Fruit fly (Drosophila melanogaster) whole organism, embryonic: Measurements from ENCODE around the gene RpS28a.

Experiments
- Atf-2 ChIP-seq: fragments of 200-800 bp; sonication (Bioruptor generic); optimal IDR thresholded peaks from 2 replicates; lab custom pipeline; 2016; ENCODE audit warnings: missing biosample characterization, missing genetic modification characterization
- Bgb ChIP-seq: fragments of 200-800 bp; sonication (Bioruptor generic); IDR thresholded peaks from 2 replicates; pipeline ENCODE4 v1.3.6; 2022; ENCODE audit warnings: missing biosample characterization, missing genetic modification characterization; ENCODE audit not compliant: partially characterized antibody
- CG10147 ChIP-seq: fragments of 200-800 bp; sonication (Bioruptor generic); optimal IDR thresholded peaks from 2 replicates; lab custom pipeline; 2019; ENCODE audit warnings: missing biosample characterization, mild to moderate bottlenecking, missing genetic modification characterization, moderate library complexity
- CG10274 ChIP-seq: fragments of 200-800 bp; sonication (Bioruptor generic); optimal IDR thresholded peaks from 3 replicates; lab custom pipeline; 2017; ENCODE audit warnings: missing biosample characterization, mild to moderate bottlenecking, missing genetic modification characterization
- CG10543 ChIP-seq: fragments of 200-800 bp; sonication (Bioruptor generic); optimal IDR thresholded peaks from 3 replicates; lab custom pipeline; 2017; ENCODE audit warnings: missing biosample characterization, mild to moderate bottlenecking, missing genetic modification characterization, moderate library complexity
- CG14441 ChIP-seq: fragments of 200-800 bp; sonication (Bioruptor generic); IDR thresholded peaks from 2 replicates; pipeline ENCODE4 v1.3.6; 2022; ENCODE audit warnings: missing biosample characterization, missing genetic modification characterization
- CG14965 ChIP-seq: fragments of 200-800 bp; sonication (Bioruptor generic); optimal IDR thresholded peaks from 2 replicates; lab custom pipeline; 2016; ENCODE audit warnings: missing biosample characterization, missing genetic modification characterization, borderline replicate concordance
- CG15011 ChIP-seq: fragments of 200-800 bp; sonication (Bioruptor generic); optimal IDR thresholded peaks from 3 replicates; lab custom pipeline; 2018; ENCODE audit warnings: missing biosample characterization, mild to moderate bottlenecking, missing genetic modification characterization
- CG1529 ChIP-seq: fragments of 200-800 bp; sonication (Bioruptor generic); optimal IDR thresholded peaks from 3 replicates; lab custom pipeline; 2018; ENCODE audit warnings: missing biosample characterization, missing genetic modification characterization
- CG15514 ChIP-seq: fragments of 200-800 bp; sonication (Bioruptor generic); optimal IDR thresholded peaks from 3 replicates; lab custom pipeline; 2017; ENCODE audit warnings: missing biosample characterization, missing genetic modification characterization, mild to moderate bottlenecking, moderate library complexity, missing genetic modification reagents
- CG16813 ChIP-seq: fragments of 200-800 bp; sonication (Bioruptor generic); IDR thresholded peaks from 3 replicates; pipeline ENCODE4 v1.3.6; 2022; ENCODE audit warnings: missing biosample characterization, missing genetic modification characterization; ENCODE audit not compliant: partially characterized antibody
- CG17829 ChIP-seq: fragments of 200-800 bp; optimal IDR thresholded peaks from 2 replicates; lab custom pipeline; 2019; ENCODE audit warnings: missing biosample characterization, mild to moderate bottlenecking, missing genetic modification characterization, moderate library complexity
- CG1832 ChIP-seq: fragments of 200-800 bp; sonication (Bioruptor generic); optimal IDR thresholded peaks from 2 replicates; lab custom pipeline; 2017; ENCODE audit warnings: missing biosample characterization, mild to moderate bottlenecking, missing genetic modification characterization, inconsistent platforms
- CG3163 ChIP-seq: fragments of 200-800 bp; sonication (Bioruptor generic); optimal IDR thresholded peaks from 3 replicates; lab custom pipeline; 2016; ENCODE audit warnings: missing biosample characterization, missing genetic modification characterization
- CG3838 ChIP-seq: fragments of 200-800 bp; sonication (Bioruptor generic); optimal IDR thresholded peaks from 3 replicates; lab custom pipeline; 2016; ENCODE audit warnings: missing biosample characterization, missing genetic modification characterization
- CG42726 ChIP-seq: fragments of 200-800 bp; sonication (Bioruptor generic); IDR thresholded peaks from 2 replicates; pipeline ENCODE4 v1.3.6; 2022; ENCODE audit warnings: missing biosample characterization, missing genetic modification characterization; ENCODE audit not compliant: partially characterized antibody
- CG4360 ChIP-seq: fragments of 200-800 bp; sonication (Bioruptor generic); IDR thresholded peaks from 2 replicates; pipeline ENCODE4 v1.3.6; 2022; ENCODE audit warnings: missing biosample characterization, missing genetic modification characterization
- CG5953 ChIP-seq: fragments of 200-800 bp; sonication (Bioruptor generic); IDR thresholded peaks from 2 replicates; pipeline ENCODE4 v1.3.6; 2022; ENCODE audit warnings: missing biosample characterization, missing genetic modification characterization
- CG6854 ChIP-seq: fragments of 200-800 bp; sonication (Bioruptor generic); optimal IDR thresholded peaks from 3 replicates; lab custom pipeline; 2017; ENCODE audit warnings: missing biosample characterization, mild to moderate bottlenecking, missing genetic modification characterization
- CG7839 ChIP-seq: fragments of 200-800 bp; sonication (Bioruptor generic); optimal IDR thresholded peaks from 3 replicates; lab custom pipeline; 2018; ENCODE audit warnings: missing biosample characterization, mild to moderate bottlenecking, missing genetic modification characterization, moderate library complexity
- CG8089 ChIP-seq: fragments of 200-800 bp; sonication (Bioruptor generic); optimal IDR thresholded peaks from 3 replicates; lab custom pipeline; 2016; ENCODE audit warnings: missing biosample characterization, missing genetic modification characterization
- CG8359 ChIP-seq: fragments of 200-800 bp; sonication (Bioruptor generic); optimal IDR thresholded peaks from 2 replicates; lab custom pipeline; 2017; ENCODE audit warnings: missing biosample characterization, mild to moderate bottlenecking, missing genetic modification characterization, borderline replicate concordance
- CG9876 ChIP-seq: fragments of 200-800 bp; sonication (Bioruptor generic); optimal IDR thresholded peaks from 2 replicates; lab custom pipeline; 2016; ENCODE audit warnings: missing biosample characterization, missing genetic modification characterization
- Dip2 ChIP-seq: fragments of 200-800 bp; sonication (Bioruptor generic); IDR thresholded peaks from 2 replicates; pipeline ENCODE4 v1.3.6; 2022; ENCODE audit warnings: missing biosample characterization, missing genetic modification characterization
- Fer3 ChIP-seq: fragments of 200-800 bp; sonication (Bioruptor generic); optimal IDR thresholded peaks from 2 replicates; lab custom pipeline; 2018; ENCODE audit warnings: missing biosample characterization, mild to moderate bottlenecking, missing genetic modification characterization, moderate library complexity
- Gug ChIP-seq: fragments of 200-800 bp; sonication (Bioruptor generic); IDR thresholded peaks from 4 replicates; pipeline ENCODE4 v1.3.6; 2022; ENCODE audit warnings: missing biosample characterization, missing genetic modification characterization
- HmgD ChIP-seq: fragments of 200-800 bp; sonication (Bioruptor generic); optimal IDR thresholded peaks from 3 replicates; lab custom pipeline; 2016; ENCODE audit warnings: missing biosample characterization, missing genetic modification characterization
- Hr3 ChIP-seq: fragments of 200-800 bp; sonication (Bioruptor generic); optimal IDR thresholded peaks from 3 replicates; lab custom pipeline; 2016; ENCODE audit warnings: missing biosample characterization, missing genetic modification characterization
- Hsf ChIP-seq: fragments of 200-800 bp; sonication (Bioruptor generic); optimal IDR thresholded peaks from 3 replicates; lab custom pipeline; 2016; ENCODE audit warnings: missing biosample characterization, missing genetic modification characterization
- Lpt ChIP-seq: fragments of >200 bp; optimal IDR thresholded peaks from 2 replicates; lab custom pipeline; 2018; ENCODE audit warnings: missing biosample characterization, missing genetic modification characterization
- Med ChIP-seq: fragments of 200-800 bp; sonication (Bioruptor generic); peaks from one replicate; lab custom pipeline; 2016; ENCODE audit warnings: missing biosample characterization, missing genetic modification characterization, mild to moderate bottlenecking, inconsistent platforms, moderate library complexity
- NC2α ChIP-seq: fragments of 200-800 bp; sonication (Bioruptor generic); optimal IDR thresholded peaks from 2 replicates; lab custom pipeline; 2016; ENCODE audit warnings: missing biosample characterization, missing genetic modification characterization
- Nf-YB ChIP-seq: fragments of 200-800 bp; sonication (Bioruptor generic); optimal IDR thresholded peaks from 3 replicates; lab custom pipeline; 2019; ENCODE audit warnings: missing biosample characterization, mild to moderate bottlenecking, missing genetic modification characterization, moderate library complexity
- Ptx1 ChIP-seq: fragments of 200-800 bp; sonication (Bioruptor generic); IDR thresholded peaks from 2 replicates; pipeline ENCODE4 v1.3.6; 2022; ENCODE audit warnings: missing biosample characterization, missing genetic modification characterization
- Vsx1 ChIP-seq: fragments of 200-800 bp; sonication (Bioruptor generic); optimal IDR thresholded peaks from 2 replicates; lab custom pipeline; 2017; ENCODE audit warnings: missing biosample characterization, mild to moderate bottlenecking, missing genetic modification characterization, missing genetic modification reagents
- abd-A ChIP-seq: fragments of 200-800 bp; sonication (Bioruptor generic); optimal IDR thresholded peaks from 3 replicates; lab custom pipeline; 2019; ENCODE audit warnings: missing biosample characterization, mild to moderate bottlenecking, missing genetic modification characterization, moderate library complexity
- cato ChIP-seq: fragments of 200-800 bp; sonication (Bioruptor generic); optimal IDR thresholded peaks from 2 replicates; lab custom pipeline; 2016; ENCODE audit warnings: missing biosample characterization, missing genetic modification characterization, borderline replicate concordance
- chif ChIP-seq, 2 experiments: fragments of 200-800 bp; sonication (Bioruptor generic); optimal IDR thresholded peaks; 3 replicates each; lab custom pipeline; 2016; ENCODE audit warnings: missing biosample characterization in 2 of 2, missing genetic modification characterization in 2 of 2
- chinmo ChIP-seq: fragments of 200-800 bp; sonication (Bioruptor generic); IDR thresholded peaks from 4 replicates; pipeline ENCODE4 v1.3.6; 2022; ENCODE audit warnings: missing biosample characterization, missing genetic modification characterization; ENCODE audit not compliant: partially characterized antibody
- dmrt99B ChIP-seq: fragments of 200-800 bp; sonication (Bioruptor generic); optimal IDR thresholded peaks from 2 replicates; lab custom pipeline; 2018; ENCODE audit warnings: missing biosample characterization, mild to moderate bottlenecking, missing genetic modification characterization, moderate library complexity
- dysf ChIP-seq: fragments of 200-800 bp; sonication (Bioruptor generic); IDR thresholded peaks from 3 replicates; pipeline ENCODE4 v1.3.6; 2022; ENCODE audit warnings: missing biosample characterization, missing genetic modification characterization
- fd96Cb ChIP-seq: fragments of 200-800 bp; sonication (Bioruptor generic); optimal IDR thresholded peaks from 2 replicates; lab custom pipeline; 2018; ENCODE audit warnings: missing biosample characterization, mild to moderate bottlenecking, missing genetic modification characterization, moderate library complexity
- gro ChIP-seq: fragments of 200-800 bp; sonication (Bioruptor generic); optimal IDR thresholded peaks from 2 replicates; lab custom pipeline; 2016; ENCODE audit warnings: missing biosample characterization, missing genetic modification characterization
- jumu ChIP-seq: fragments of 200-800 bp; sonication (Bioruptor generic); optimal IDR thresholded peaks from 3 replicates; lab custom pipeline; 2016; ENCODE audit warnings: missing biosample characterization, missing genetic modification characterization
- kay ChIP-seq: fragments of 200-800 bp; sonication (Bioruptor generic); optimal IDR thresholded peaks from 2 replicates; lab custom pipeline; 2016; ENCODE audit warnings: missing biosample characterization, missing genetic modification characterization
- nmo ChIP-seq: fragments of 200-800 bp; sonication (Bioruptor generic); optimal IDR thresholded peaks from 2 replicates; lab custom pipeline; 2018; ENCODE audit warnings: missing biosample characterization, mild to moderate bottlenecking, missing genetic modification characterization, moderate library complexity
- pb ChIP-seq: fragments of 200-800 bp; sonication (Bioruptor generic); optimal IDR thresholded peaks from 3 replicates; lab custom pipeline; 2016; ENCODE audit warnings: missing biosample characterization, missing genetic modification characterization
- sd ChIP-seq: fragments of 200-800 bp; sonication (Bioruptor generic); optimal IDR thresholded peaks from 3 replicates; lab custom pipeline; 2018; ENCODE audit warnings: missing biosample characterization, mild to moderate bottlenecking, missing genetic modification characterization, moderate library complexity
- seq ChIP-seq: fragments of 200-800 bp; sonication (Bioruptor generic); IDR thresholded peaks from 2 replicates; pipeline ENCODE4 v1.3.6; 2022; ENCODE audit warnings: missing biosample characterization, missing genetic modification characterization
- vfl ChIP-seq: fragments of 200-800 bp; sonication (Bioruptor generic); optimal IDR thresholded peaks from 2 replicates; lab custom pipeline; 2016; ENCODE audit warnings: missing biosample characterization, missing genetic modification characterization

Gene RpS28a

dm6 chr3R:30060451-30061153, 38.2 kb upstream of the RpS28a start (continued):
- TF ChIP-seq CG9876 (GFP tag; lab: Kevin White, UChicago): no peak
- TF ChIP-seq Med (GFP tag; lab: Kevin White, UChicago): no peak
- TF ChIP-seq fd96Cb (tag; lab: Kevin White, UChicago): no peak
- TF ChIP-seq kay (GFP tag; lab: Kevin White, UChicago): no peak
- no peak for TF ChIP-seq CG3838 (GFP tag; lab: Kevin White, UChicago)
- TF ChIP-seq vfl: no peak
- no peak for TF ChIP-seq CG15011 (GFP tag; lab: Kevin White, UChicago)
- no peak for TF ChIP-seq Hsf (GFP tag; lab: Kevin White, UChicago)
- TF ChIP-seq HmgD (GFP tag; lab: Kevin White, UChicago): no peak
- no peak for TF ChIP-seq CG17829
- TF ChIP-seq CG10147: no peak
- TF ChIP-seq CG6854 (GFP tag; lab: Kevin White, UChicago): no peak
- TF ChIP-seq chinmo (GFP tag; lab: Robert Waterston, UW): peak; percentile 96
- TF ChIP-seq CG14441 (GFP tag; lab: Robert Waterston, UW): no peak
- no peak for TF ChIP-seq CG5953 (GFP tag; lab: Robert Waterston, UW)
- TF ChIP-seq sd: peak; percentile 83
- no peak for TF ChIP-seq CG8089 (GFP tag; lab: Kevin White, UChicago)
- TF ChIP-seq dmrt99B (tag; lab: Kevin White, UChicago): no peak
- no peak for TF ChIP-seq jumu (GFP tag; lab: Kevin White, UChicago)
- no peak for TF ChIP-seq pb (GFP tag; lab: Kevin White, UChicago)
- no peak for TF ChIP-seq CG7839 (tag; lab: Kevin White, UChicago)
- no peak for TF ChIP-seq CG1832
- TF ChIP-seq gro: no peak
- no peak for TF ChIP-seq CG1529 (GFP tag; lab: Kevin White, UChicago)
- peak; percentile 86 for TF ChIP-seq CG4360 (GFP tag; lab: Robert Waterston, UW)
- no peak for TF ChIP-seq dysf (GFP tag; lab: Robert Waterston, UW)
- TF ChIP-seq Fer3 (tag; lab: Kevin White, UChicago): no peak
- TF ChIP-seq CG10543 (GFP tag; lab: Kevin White, UChicago): no peak
- TF ChIP-seq abd-A (tag; lab: Kevin White, UChicago): peak; percentile 90
- no peak for TF ChIP-seq Nf-YB (GFP tag; lab: Kevin White, UChicago)
- no peak for TF ChIP-seq cato (GFP tag; lab: Kevin White, UChicago)
- no peak for TF ChIP-seq NC2α (GFP tag; lab: Kevin White, UChicago)
- no peak for TF ChIP-seq CG3163
- TF ChIP-seq nmo: no peak
- TF ChIP-seq CG14965 (GFP tag; lab: Kevin White, UChicago): no peak
- TF ChIP-seq CG42726 (GFP tag; lab: Robert Waterston, UW): no peak
- TF ChIP-seq Hr3 (GFP tag; lab: Kevin White, UChicago): no peak
- no peak for TF ChIP-seq Gug (GFP tag; lab: Robert Waterston, UW)
- no peak for TF ChIP-seq CG8359 (GFP tag; lab: Kevin White, UChicago)
- no peak for TF ChIP-seq Lpt (GFP tag; lab: Kevin White, UChicago)
- TF ChIP-seq Vsx1 (GFP tag; lab: Kevin White, UChicago): peak; percentile 15
- no peak for TF ChIP-seq Bgb
- TF ChIP-seq Dip2: no peak
- TF ChIP-seq Ptx1 (GFP tag; lab: Robert Waterston, UW): no peak
- TF ChIP-seq chif (GFP tag; optimal IDR thresholded peaks at IDR 0.05; lab: Kevin White, UChicago): no peak
- TF ChIP-seq CG15514 (GFP tag; lab: Kevin White, UChicago): no peak
- no peak for TF ChIP-seq Atf-2
- TF ChIP-seq CG16813 (GFP tag; lab: Robert Waterston, UW): no peak
- no peak for TF ChIP-seq seq
- no peak for TF ChIP-seq CG10274 (GFP tag; lab: Kevin White, UChicago)
